Fruit fly (Drosophila melanogaster) whole organism, adult: ENCODE data around the gene pyd.

Source experiments
- CG11617 ChIP-seq: fragments of 200-800 bp; sonication (Bioruptor generic); optimal IDR thresholded peaks from 2 replicates; lab custom pipeline; 2017; ENCODE audit warnings: mild to moderate bottlenecking, missing biosample characterization, missing genetic modification reagents, missing genetic modification characterization
- CG14711 ChIP-seq: fragments of 200-800 bp; sonication (Bioruptor generic); optimal IDR thresholded peaks from 2 replicates; lab custom pipeline; 2018; ENCODE audit warnings: missing biosample characterization, mild to moderate bottlenecking, missing genetic modification characterization, moderate library complexity
- CG1620 ChIP-seq: fragments of 200-800 bp; sonication (Bioruptor generic); optimal IDR thresholded peaks from 2 replicates; lab custom pipeline; 2016; ENCODE audit warnings: missing biosample characterization, missing genetic modification characterization
- CG33017 ChIP-seq: fragments of 200-800 bp; sonication (Bioruptor generic); optimal IDR thresholded peaks from 2 replicates; lab custom pipeline; 2018; ENCODE audit warnings: missing biosample characterization, mild to moderate bottlenecking, missing genetic modification characterization, moderate library complexity
- CG5204 ChIP-seq: fragments of 200-800 bp; sonication (Bioruptor generic); optimal IDR thresholded peaks from 2 replicates; lab custom pipeline; 2016; ENCODE audit warnings: missing biosample characterization, missing genetic modification characterization
- CG7045 ChIP-seq: fragments of 200-800 bp; sonication (Bioruptor generic); optimal IDR thresholded peaks from 2 replicates; lab custom pipeline; 2017; ENCODE audit warnings: missing biosample characterization, mild to moderate bottlenecking, missing genetic modification characterization
- CG7101 ChIP-seq: fragments of 200-800 bp; sonication (Bioruptor generic); optimal IDR thresholded peaks from 2 replicates; lab custom pipeline; 2018; ENCODE audit warnings: missing biosample characterization, mild to moderate bottlenecking, missing genetic modification characterization, moderate library complexity
- Clk ChIP-seq: fragments of 200-800 bp; sonication (Bioruptor generic); optimal IDR thresholded peaks from 2 replicates; lab custom pipeline; 2017; ENCODE audit warnings: missing biosample characterization, missing genetic modification characterization
- Crg-1 ChIP-seq: fragments of 200-800 bp; sonication (Bioruptor generic); optimal IDR thresholded peaks from 2 replicates; lab custom pipeline; 2016; ENCODE audit warnings: missing biosample characterization, missing genetic modification characterization
- Hr96 ChIP-seq: fragments of 200-800 bp; sonication (Bioruptor generic); optimal IDR thresholded peaks from 2 replicates; lab custom pipeline; 2016; ENCODE audit warnings: missing biosample characterization, missing genetic modification characterization
- Mnt ChIP-seq: fragments of 200-800 bp; sonication (Bioruptor generic); optimal IDR thresholded peaks from 2 replicates; lab custom pipeline; 2016; ENCODE audit warnings: missing biosample characterization, mild to moderate bottlenecking, missing genetic modification characterization
- bab1 ChIP-seq: fragments of 200-800 bp; sonication (Bioruptor generic); optimal IDR thresholded peaks from 3 replicates; lab custom pipeline; 2019; ENCODE audit warnings: missing biosample characterization, mild to moderate bottlenecking, missing genetic modification characterization, moderate library complexity
- cic ChIP-seq: fragments of 200-800 bp; sonication (Bioruptor generic); optimal IDR thresholded peaks from 2 replicates; lab custom pipeline; 2017; ENCODE audit warnings: missing biosample characterization, mild to moderate bottlenecking, missing genetic modification characterization, moderate library complexity
- cnc ChIP-seq, 2 experiments: fragments of >200 bp; optimal IDR thresholded peaks; 2 replicates each; lab custom pipeline; 2017
- kay ChIP-seq: fragments of 200-800 bp; sonication (Bioruptor generic); peaks from one replicate; lab custom pipeline; 2016; ENCODE audit warnings: missing biosample characterization, missing genetic modification characterization, borderline replicate concordance
- ovo ChIP-seq: fragments of 200-800 bp; sonication (Bioruptor generic); optimal IDR thresholded peaks from 2 replicates; lab custom pipeline; 2016; ENCODE audit warnings: missing biosample characterization, missing genetic modification characterization
- pad ChIP-seq: fragments of 200-800 bp; sonication (Bioruptor generic); optimal IDR thresholded peaks from 3 replicates; lab custom pipeline; 2017; ENCODE audit warnings: missing biosample characterization, missing genetic modification characterization, mild to moderate bottlenecking, moderate library complexity, missing genetic modification reagents
- tj ChIP-seq: fragments of 200-800 bp; sonication (Bioruptor generic); optimal IDR thresholded peaks from 3 replicates; lab custom pipeline; 2017; ENCODE audit warnings: missing biosample characterization, mild to moderate bottlenecking, missing genetic modification characterization, moderate library complexity

pyd gene

dm6 chr3R:8808518-8808921, 123.2 kb downstream of the pyd start:
- TF ChIP-seq Clk (GFP tag; lab: Kevin White, UChicago) (no peak), kay (GFP tag; lab: Kevin White, UChicago) (no peak), CG14711 (tag; lab: Kevin White, UChicago) (no peak), CG33017 (tag; lab: Kevin White, UChicago) (peak; percentile 6), bab1 (GFP tag; lab: Kevin White, UChicago) (no peak), CG7045 (no peak), CG11617 (no peak)

dm6 chr3R:8807831-8808517, 123.7 kb downstream of the pyd start:
- TF ChIP-seq Mnt (GFP tag; lab: Kevin White, UChicago): no peak
- no peak for TF ChIP-seq CG5204
- no peak for TF ChIP-seq CG1620 (GFP tag; lab: Kevin White, UChicago)
- TF ChIP-seq cic (GFP tag; lab: Kevin White, UChicago): no peak

dm6 chr3R:8807048-8807447, 124.6 kb downstream of the pyd start:
- TF ChIP-seq pad (GFP tag; lab: Kevin White, UChicago) (no peak), Clk (GFP tag; lab: Kevin White, UChicago) (no peak), CG1620 (GFP tag; lab: Kevin White, UChicago) (no peak), CG7101 (tag; lab: Kevin White, UChicago) (no peak), cic (GFP tag; lab: Kevin White, UChicago) (no peak), bab1 (GFP tag; lab: Kevin White, UChicago) (no peak), CG14711 (tag; lab: Kevin White, UChicago) (no peak), CG7045 (no peak), tj (GFP tag; lab: Kevin White, UChicago) (no peak), CG11617 (no peak), Mnt (GFP tag; lab: Kevin White, UChicago) (no peak), cnc (optimal IDR thresholded peaks at IDR 0.05; lab: Kevin White, UChicago) (no peak)

dm6 chr3R:8806638-8807037, 125.1 kb downstream of the pyd start:
- TF ChIP-seq ovo (GFP tag; lab: Kevin White, UChicago): no peak

- TF ChIP-seq CG7101 (tag; lab: Kevin White, UChicago) (no peak), CG11617 (no peak), Clk (GFP tag; lab: Kevin White, UChicago) (no peak), CG1620 (GFP tag; lab: Kevin White, UChicago) (no peak)
Observed at dm6 chr3R:8806104-8806503, 125.6 kb downstream of the pyd start, which contains the start of gene hng2. Gene hng2, plus strand, starts transcription at chr3R:8806322.

dm6 chr3R:8805388-8805852, 126.3 kb downstream of the pyd start, which contains the start of gene CG9839:
Gene CG9839, minus strand, starts transcription at chr3R:8805802.
- TF ChIP-seq CG7101 (tag; lab: Kevin White, UChicago) (no peak), Mnt (GFP tag; lab: Kevin White, UChicago) (peak; percentile 23)

dm6 chr3R:8801126-8801762, 130.5 kb downstream of the pyd start, which contains the start of the genes Pif1A, Pif1B and CCT7:
Gene Pif1A, minus strand, starts transcription at chr3R:8801176.
Gene Pif1B, minus strand, starts transcription at chr3R:8801176.
Gene CCT7, plus strand, starts transcription at chr3R:8801564.
- TF ChIP-seq Hr96 (GFP tag; lab: Kevin White, UChicago): no peak
- peak; percentile 18 for TF ChIP-seq Crg-1
- peak; percentile 48 for TF ChIP-seq bab1 (GFP tag; lab: Kevin White, UChicago)
- TF ChIP-seq kay (GFP tag; lab: Kevin White, UChicago): peak; percentile 99
- TF ChIP-seq cic (GFP tag; lab: Kevin White, UChicago): no peak
- TF ChIP-seq tj (GFP tag; lab: Kevin White, UChicago): peak; percentile 5
- TF ChIP-seq ovo (GFP tag; lab: Kevin White, UChicago): no peak
- peak; percentile 18 for TF ChIP-seq CG11617
- TF ChIP-seq pad (GFP tag; lab: Kevin White, UChicago): peak; percentile 11
- TF ChIP-seq Mnt (GFP tag; lab: Kevin White, UChicago): peak; percentile 81

dm6 chr3R:8799866-8800265, 131.8 kb downstream of the pyd start:
- TF ChIP-seq CG11617: no peak
- no peak for TF ChIP-seq ovo (GFP tag; lab: Kevin White, UChicago)
- TF ChIP-seq CG33017 (tag; lab: Kevin White, UChicago): peak; percentile 2
- no peak for TF ChIP-seq pad (GFP tag; lab: Kevin White, UChicago)
- TF ChIP-seq CG7045: no peak
- TF ChIP-seq Hr96 (GFP tag; lab: Kevin White, UChicago): no peak
- peak; percentile 50 for TF ChIP-seq cic (GFP tag; lab: Kevin White, UChicago)
